Worm (Caenorhabditis elegans) whole organism, young adult: Measurements from ENCODE around the gene set-2.
"Not testable (repeated sequence)": the region's sequence is repeated elsewhere in the genome, so short reads cannot be mapped to it uniquely, and the experiment has no call there.

Source experiments
- C06A6.2 ChIP-seq: fragments of 200-800 bp; sonication (Bioruptor generic); conservative IDR thresholded peaks from 2 replicates; pipeline ENCODE4 v1.3.6; 2022; ENCODE audit warnings: missing genetic modification characterization, missing compliant biosample characterization
- C17E4.6 ChIP-seq: fragments of 200-800 bp; sonication (Bioruptor generic); IDR thresholded peaks from 2 replicates; pipeline ENCODE4 v1.3.6; 2022; ENCODE audit warnings: missing genetic modification reagents, missing genetic modification characterization, missing compliant biosample characterization
- F33H1.4 ChIP-seq: fragments of 200-800 bp; sonication (Bioruptor generic); IDR thresholded peaks from 2 replicates; pipeline ENCODE4 v1.3.6; 2022; ENCODE audit warnings: missing genetic modification reagents, missing genetic modification characterization, missing compliant biosample characterization
- F57C9.4 ChIP-seq: sonication (generic microtip); optimal IDR thresholded peaks from 2 replicates; lab custom pipeline; 2017; ENCODE audit warnings: mild to moderate bottlenecking, missing genetic modification characterization, missing compliant biosample characterization
- K11D2.4 ChIP-seq: fragments of 200-800 bp; sonication (Bioruptor generic); IDR thresholded peaks from 2 replicates; pipeline ENCODE4 v1.3.6; 2022; ENCODE audit warnings: missing genetic modification reagents, missing genetic modification characterization, missing compliant biosample characterization
- Y53F4B.3 ChIP-seq: fragments of 200-800 bp; sonication (Bioruptor generic); IDR thresholded peaks from 2 replicates; pipeline ENCODE4 v1.3.6; 2022; ENCODE audit warnings: missing genetic modification reagents, missing genetic modification characterization, missing compliant biosample characterization
- Y67H2A.10 ChIP-seq: fragments of 200-800 bp; sonication (Bioruptor generic); conservative IDR thresholded peaks from 2 replicates; pipeline ENCODE4 v1.3.6; 2022; ENCODE audit warnings: missing genetic modification reagents, missing genetic modification characterization, missing compliant biosample characterization
- Y95B8A.8 ChIP-seq: fragments of 200-800 bp; sonication (Bioruptor generic); IDR thresholded peaks from 2 replicates; pipeline ENCODE4 v1.3.6; 2022; ENCODE audit warnings: missing genetic modification reagents, missing genetic modification characterization, missing compliant biosample characterization
- attf-3 ChIP-seq: fragments of 200-800 bp; sonication (Bioruptor generic); conservative IDR thresholded peaks from 2 replicates; pipeline ENCODE4 v1.3.6; 2022; ENCODE audit warnings: missing genetic modification reagents, missing genetic modification characterization, missing compliant biosample characterization
- attf-5 ChIP-seq: fragments of 200-800 bp; sonication (Bioruptor generic); optimal IDR thresholded peaks from 2 replicates; lab custom pipeline; 2018; ENCODE audit warnings: mild to moderate bottlenecking, missing genetic modification characterization, missing compliant biosample characterization
- cebp-1 ChIP-seq, 2 experiments: fragments of 200-800 bp in 1 of 2; sonication (Bioruptor generic) in 1 of 2; sonication (generic microtip) in 1 of 2; IDR thresholded peaks in 1 of 2; optimal IDR thresholded peaks in 1 of 2; 2 replicates each; pipeline versions ENCODE4 v1.3.6 to Lab custom; 2017 to 2022; ENCODE audit warnings: missing compliant biosample characterization in 2 of 2, missing genetic modification characterization in 2 of 2, mild to moderate bottlenecking in 1 of 2, missing genetic modification reagents in 1 of 2, moderate library complexity in 1 of 2
- cebp-2 ChIP-seq: fragments of 200-800 bp; sonication (Bioruptor generic); IDR thresholded peaks from 2 replicates; pipeline ENCODE4 v1.3.6; 2022; ENCODE audit warnings: missing genetic modification characterization, missing compliant biosample characterization
- ceh-100 ChIP-seq: fragments of 200-800 bp; sonication (Bioruptor generic); IDR thresholded peaks from 2 replicates; pipeline ENCODE4 v1.3.6; 2022; ENCODE audit warnings: missing genetic modification reagents, missing genetic modification characterization, missing compliant biosample characterization
- ceh-91 ChIP-seq: fragments of 200-800 bp; sonication (Bioruptor generic); IDR thresholded peaks from 2 replicates; pipeline ENCODE4 v1.3.6; 2022; ENCODE audit warnings: missing genetic modification reagents, missing genetic modification characterization, missing compliant biosample characterization
- efl-1 ChIP-seq: fragments of 150-350 bp; optimal IDR thresholded peaks from 2 replicates; lab custom pipeline; 2014; ENCODE audit warnings: missing biosample characterization, missing genetic modification reagents, missing genetic modification characterization
- egrh-3 ChIP-seq: fragments of 200-800 bp; sonication (Bioruptor generic); IDR thresholded peaks from 2 replicates; pipeline ENCODE4 v1.3.6; 2022; ENCODE audit warnings: missing genetic modification reagents, missing genetic modification characterization, missing compliant biosample characterization
- him-1 ChIP-seq: sonication (generic microtip); optimal IDR thresholded peaks from 2 replicates; lab custom pipeline; 2016; ENCODE audit warnings: missing genotype, missing genetic modification reagents, missing genetic modification characterization, missing compliant biosample characterization
- hmg-1.2 ChIP-seq: fragments of 200-800 bp; sonication (Bioruptor generic); IDR thresholded peaks from 2 replicates; pipeline ENCODE4 v1.3.6; 2022; ENCODE audit warnings: missing genetic modification reagents, missing genetic modification characterization, missing compliant biosample characterization
- let-526 ChIP-seq: fragments of 200-800 bp; sonication (Bioruptor generic); IDR thresholded peaks from 2 replicates; pipeline ENCODE4 v1.3.6; 2022; ENCODE audit warnings: missing genetic modification reagents, missing genetic modification characterization, missing compliant biosample characterization
- lin-26 ChIP-seq: fragments of 200-800 bp; sonication (Bioruptor generic); IDR thresholded peaks from 2 replicates; pipeline ENCODE4 v1.3.6; 2022; ENCODE audit warnings: missing genetic modification reagents, missing genetic modification characterization, missing compliant biosample characterization
- lin-40 ChIP-seq: sonication (generic microtip); optimal IDR thresholded peaks from 2 replicates; lab custom pipeline; 2016; ENCODE audit warnings: missing genetic modification characterization, mild to moderate bottlenecking, missing compliant biosample characterization, missing genotype, missing genetic modification reagents
- lin-54 ChIP-seq: fragments of 200-800 bp; sonication (Bioruptor generic); optimal IDR thresholded peaks from 2 replicates; lab custom pipeline; 2018; ENCODE audit warnings: mild to moderate bottlenecking, missing genetic modification characterization, missing compliant biosample characterization
- lir-1 ChIP-seq: fragments of 200-800 bp; sonication (Bioruptor generic); conservative IDR thresholded peaks from 2 replicates; pipeline ENCODE4 v1.3.6; 2022; ENCODE audit warnings: missing genetic modification reagents, missing genetic modification characterization, missing compliant biosample characterization
- lsl-1 ChIP-seq: fragments of 200-800 bp; sonication (Bioruptor generic); optimal IDR thresholded peaks from 2 replicates; lab custom pipeline; 2018; ENCODE audit warnings: mild to moderate bottlenecking, missing genetic modification characterization, moderate library complexity, missing compliant biosample characterization
- madf-3 ChIP-seq: fragments of 200-800 bp; sonication (Bioruptor generic); IDR thresholded peaks from 2 replicates; pipeline ENCODE4 v1.3.6; 2022; ENCODE audit warnings: missing genetic modification reagents, missing genetic modification characterization, missing compliant biosample characterization
- mcd-1 ChIP-seq: fragments of 200-800 bp; sonication (Bioruptor generic); IDR thresholded peaks from 2 replicates; pipeline ENCODE4 v1.3.6; 2022; ENCODE audit warnings: missing genetic modification reagents, missing genetic modification characterization, missing compliant biosample characterization
- nfyb-1 ChIP-seq: fragments of 200-800 bp; sonication (Bioruptor generic); IDR thresholded peaks from 2 replicates; pipeline ENCODE4 v1.3.6; 2022; ENCODE audit warnings: missing genetic modification reagents, missing genetic modification characterization, missing compliant biosample characterization
- nhr-120 ChIP-seq: fragments of 200-800 bp; sonication (Bioruptor generic); IDR thresholded peaks from 2 replicates; pipeline ENCODE4 v1.3.6; 2022; ENCODE audit warnings: missing genetic modification characterization, missing compliant biosample characterization
- nhr-80 ChIP-seq: sonication (generic microtip); optimal IDR thresholded peaks from 2 replicates; lab custom pipeline; 2016; ENCODE audit warnings: missing genetic modification characterization, missing compliant biosample characterization
- pbrm-1 ChIP-seq: fragments of 200-800 bp; sonication (Bioruptor generic); IDR thresholded peaks from 2 replicates; pipeline ENCODE4 v1.3.6; 2022; ENCODE audit warnings: missing genetic modification reagents, missing genetic modification characterization, missing compliant biosample characterization
- rec-8 ChIP-seq, 2 experiments: sonication (generic microtip); optimal IDR thresholded peaks; 2 replicates each; lab custom pipeline; 2016; ENCODE audit warnings: mild to moderate bottlenecking in 2 of 2, missing genetic modification characterization in 2 of 2, missing genetic modification reagents in 2 of 2, missing genotype in 2 of 2, missing biosample characterization in 1 of 2, missing compliant biosample characterization in 1 of 2, moderate library complexity in 1 of 2
- rpc-1 ChIP-seq, 2 experiments: fragments of 150-350 bp in 1 of 2; sonication (generic microtip) in 1 of 2; optimal IDR thresholded peaks; 2 replicates each; lab custom pipeline; 2014 to 2018; ENCODE audit warnings: missing biosample characterization in 1 of 2, missing genetic modification characterization in 1 of 2, missing genetic modification reagents in 1 of 2, missing genotype in 1 of 2
- snpc-4 ChIP-seq, 5 experiments: fragments of 150-350 bp in 1 of 5; sonication (generic microtip) in 4 of 5; optimal IDR thresholded peaks; 2 replicates each; lab custom pipeline; 2014 to 2018; ENCODE audit warnings: missing genetic modification characterization in 5 of 5, missing biosample characterization in 3 of 5, antibody characterized with exemption in 2 of 5, mild to moderate bottlenecking in 2 of 5, missing compliant biosample characterization in 2 of 5, missing genotype in 2 of 5, moderate library complexity in 2 of 5, missing genetic modification reagents in 1 of 5
- tbp1 ChIP-seq: fragments of 200-800 bp; sonication (Bioruptor generic); optimal IDR thresholded peaks from 2 replicates; lab custom pipeline; 2018; ENCODE audit warnings: mild to moderate bottlenecking, missing genetic modification characterization, missing compliant biosample characterization
- unc-62 ChIP-seq: fragments of 150-350 bp; optimal IDR thresholded peaks from 2 replicates; lab custom pipeline; 2014; ENCODE audit warnings: missing biosample characterization, missing genetic modification reagents, missing genetic modification characterization
- zfh-2 ChIP-seq: fragments of 200-800 bp; sonication (Bioruptor generic); conservative IDR thresholded peaks from 2 replicates; pipeline ENCODE4 v1.3.6; 2022; ENCODE audit warnings: missing genetic modification reagents, missing genetic modification characterization, missing compliant biosample characterization
- zim-3 ChIP-seq: sonication (generic microtip); optimal IDR thresholded peaks from 2 replicates; lab custom pipeline; 2017; ENCODE audit warnings: mild to moderate bottlenecking, missing genetic modification characterization, moderate library complexity, missing compliant biosample characterization
- ztf-18 ChIP-seq: sonication (generic microtip); optimal IDR thresholded peaks from 2 replicates; lab custom pipeline; 2016; ENCODE audit warnings: missing genotype, mild to moderate bottlenecking, missing genetic modification characterization, missing compliant biosample characterization
- ztf-26 ChIP-seq: sonication (generic microtip); optimal IDR thresholded peaks from 2 replicates; lab custom pipeline; 2017; ENCODE audit warnings: missing genetic modification characterization, missing compliant biosample characterization

The set-2 gene

DNA sequence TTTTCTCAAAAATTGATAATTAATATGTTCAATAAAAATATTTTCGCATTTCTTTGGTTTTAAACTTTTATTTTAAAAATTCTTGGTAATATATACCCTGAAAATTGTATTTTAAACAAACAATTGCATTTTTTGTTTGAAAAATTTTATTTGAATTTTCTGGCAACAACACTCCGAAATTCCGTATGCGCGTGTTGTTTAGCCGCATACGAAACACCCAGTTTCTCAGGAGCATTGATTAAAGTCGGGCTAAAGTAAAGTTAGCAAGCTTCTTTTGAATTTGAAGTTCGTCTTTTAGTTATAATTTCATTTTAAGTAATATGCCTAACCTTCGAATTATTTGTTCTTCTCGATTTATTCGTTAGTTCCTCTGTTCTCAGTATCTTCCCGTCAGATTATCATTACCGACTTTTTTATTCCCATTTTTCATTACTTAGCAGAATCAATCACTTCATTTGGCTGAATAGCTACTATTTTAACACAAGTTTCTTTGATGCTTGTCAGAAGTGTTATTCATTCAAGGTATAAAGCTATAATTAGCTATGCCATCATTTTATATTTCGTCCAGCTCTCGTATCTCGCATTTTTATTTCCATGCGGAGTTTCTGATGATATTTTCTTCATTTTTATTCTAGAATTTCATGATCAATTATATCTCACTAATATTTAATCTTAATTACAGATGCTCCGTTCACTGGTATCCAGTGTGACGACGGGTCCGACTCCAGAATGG lies 5.1 kb upstream of the set-2 start, which contains the start of gene mrps-18C:
Gene mrps-18C, plus strand, starts transcription at position 683 of the 733 bp plus-strand sequence.
- TF ChIP-seq pbrm-1 (GFP tag; lab: Robert Waterston, UW), result no peak
- TF ChIP-seq Y53F4B.3, result no peak
- TF ChIP-seq madf-3, result no peak
- peak; percentile 92 for TF ChIP-seq attf-3 (GFP tag; lab: Robert Waterston, UW)
- no peak for TF ChIP-seq him-1
- no peak for TF ChIP-seq lir-1 (GFP tag; lab: Robert Waterston, UW)
- TF ChIP-seq efl-1 (GFP tag; lab: Kevin White, UChicago), result peak; percentile 4
- no peak for TF ChIP-seq rec-8 (tag; optimal IDR thresholded peaks at IDR 0.05; lab: Kevin White, UChicago)
- TF ChIP-seq nfyb-1, result no peak

ce11 chrIII:4932203-4932699 lies 2.2 kb upstream of the set-2 start, which contains the start of the genes C26E6.12 and eri-9:
C26E6.12 (minus strand) TSS chrIII:4932253.
eri-9 (plus strand) TSS chrIII:4932450.
- TF ChIP-seq F33H1.4 (peak; percentile 56; the same call in 1 of the 2 replicates), lsl-1 (GFP tag; lab: Kevin White, UChicago) (peak; percentile 66), F57C9.4 (tag; lab: Kevin White, UChicago) (no peak)
- TF ChIP-seq, all 124 proteins: peak for 2

DNA sequence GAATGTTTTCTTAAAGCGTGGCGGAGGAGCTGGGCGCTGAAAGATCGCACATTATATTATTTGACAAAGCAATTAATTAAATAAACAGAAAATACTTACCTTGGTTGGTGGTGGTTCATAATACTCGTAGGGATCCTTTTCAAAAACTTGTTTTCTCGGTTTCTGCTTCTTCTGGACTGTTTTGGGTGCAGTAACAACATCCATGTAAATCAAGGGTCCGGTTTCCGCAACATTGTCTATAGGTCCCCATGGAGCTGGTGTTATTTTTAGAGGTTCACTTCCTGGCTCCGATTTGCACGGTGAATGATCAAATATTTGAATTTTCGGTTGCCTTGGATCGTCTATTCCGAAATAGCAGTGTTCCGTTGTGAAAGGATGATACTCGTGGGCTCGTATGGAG lies 5.9 kb downstream of the set-2 start:
- TF ChIP-seq tbp1 (GFP tag; lab: Kevin White, UChicago) (no peak), zim-3 (tag; lab: Kevin White, UChicago) (no peak), unc-62 (GFP tag; lab: Kevin White, UChicago) (no peak), nhr-80 (no peak), cebp-1 (GFP tag; IDR thresholded peaks at IDR 0.05; lab: Robert Waterston, UW) (no peak), cebp-1 (tag; optimal IDR thresholded peaks at IDR 0.05; lab: Kevin White, UChicago) (no peak), let-526 (GFP tag; lab: Robert Waterston, UW) (no peak)

- TF ChIP-seq attf-3 (GFP tag; lab: Robert Waterston, UW) (peak; percentile 18; the same call in 1 of the 2 replicates), F33H1.4 (peak; percentile 44), Y95B8A.8 (GFP tag; lab: Robert Waterston, UW) (0 out of 2 replicates have a peak, but pooled peaks have one; percentile 12), ztf-18 (tag; lab: Kevin White, UChicago) (peak; percentile 6), ceh-100 (GFP tag; lab: Robert Waterston, UW) (peak; percentile 90), attf-5 (GFP tag; lab: Kevin White, UChicago) (peak; percentile 34), nhr-120 (GFP tag; lab: Robert Waterston, UW) (0 out of 2 replicates have a peak, but pooled peaks have one; percentile 76), pbrm-1 (GFP tag; lab: Robert Waterston, UW) (peak; percentile 55; the same call in 1 of the 2 replicates), K11D2.4 (GFP tag; lab: Robert Waterston, UW) (peak; percentile 73), C06A6.2 (GFP tag; lab: Robert Waterston, UW) (peak; percentile 84), cebp-2 (GFP tag; lab: Robert Waterston, UW) (0 out of 2 replicates have a peak, but pooled peaks have one; percentile 10), zfh-2 (GFP tag; lab: Robert Waterston, UW) (0 out of 2 replicates have a peak, but pooled peaks have one; percentile 34), hmg-1.2 (GFP tag; lab: Robert Waterston, UW) (peak; percentile 13; the same call in 1 of the 2 replicates), egrh-3 (GFP tag; lab: Robert Waterston, UW) (peak; percentile 34), lin-26 (GFP tag; lab: Robert Waterston, UW) (peak; percentile 18; the same call in 1 of the 2 replicates), ztf-26 (tag; lab: Kevin White, UChicago) (peak; percentile 8), rpc-1 (optimal IDR thresholded peaks at IDR 0.05; lab: Kevin White, UChicago) (peak; percentile 15), mcd-1 (GFP tag; lab: Robert Waterston, UW) (peak; percentile 89), lin-54 (peak; percentile 11), Y67H2A.10 (peak; percentile 42; the same call in 1 of the 2 replicates), C17E4.6 (GFP tag; lab: Robert Waterston, UW) (peak; percentile 21; the same call in 1 of the 2 replicates), snpc-4 (tag; optimal IDR thresholded peaks at IDR 0.05; lab: Kevin White, UChicago) (peak in 2 of 4 experiments; percentile 5 to 25), ceh-91 (0 out of 2 replicates have a peak, but pooled peaks have one; percentile 11), lin-40 (tag; lab: Kevin White, UChicago) (peak; percentile 27), nfyb-1 (peak; percentile 55)
- not testable (repeated sequence) for TF ChIP-seq rpc-1 (tag; optimal IDR thresholded peaks at IDR 0.05; lab: Kevin White, UChicago); snpc-4 (GFP tag; optimal IDR thresholded peaks at IDR 0.05; lab: Kevin White, UChicago)
Observed at ce11 chrIII:4922020-4922419, 8.0 kb downstream of the set-2 start, which contains the start of gene mmab-1. mmab-1 (minus strand) TSS chrIII:4922114.
